Fruit fly (Drosophila melanogaster) whole organism, embryonic: Measurements from ENCODE around the gene Sema5c.

ENCODE experiments used
- ATbp ChIP-seq: fragments of 200-800 bp; sonication (Bioruptor generic); optimal IDR thresholded peaks from 2 replicates; lab custom pipeline; 2017; ENCODE audit warnings: missing biosample characterization, mild to moderate bottlenecking, missing genetic modification characterization, missing genetic modification reagents
- Antp ChIP-seq: fragments of 200-800 bp; sonication (Bioruptor generic); optimal IDR thresholded peaks from 3 replicates; lab custom pipeline; 2016; ENCODE audit warnings: missing biosample characterization, missing genetic modification characterization
- Awh ChIP-seq: fragments of 200-800 bp; sonication (Bioruptor generic); IDR thresholded peaks from 2 replicates; pipeline ENCODE4, ENCODE4 v1.3.6; 2022; ENCODE audit warnings: missing biosample characterization, missing genetic modification characterization
- B-H2 ChIP-seq: fragments of 200-800 bp; sonication (Bioruptor generic); optimal IDR thresholded peaks from 2 replicates; lab custom pipeline; 2018; ENCODE audit warnings: missing biosample characterization, mild to moderate bottlenecking, missing genetic modification characterization
- Blimp-1 ChIP-seq: fragments of 200-800 bp; sonication (Bioruptor generic); optimal IDR thresholded peaks from 3 replicates; lab custom pipeline; 2018; ENCODE audit warnings: missing biosample characterization, missing genetic modification characterization, mild to moderate bottlenecking, moderate library complexity, missing genetic modification reagents
- Bteb2 ChIP-seq: fragments of 200-800 bp; sonication (Bioruptor generic); optimal IDR thresholded peaks from 2 replicates; lab custom pipeline; 2016; ENCODE audit warnings: missing biosample characterization, missing genetic modification characterization
- CG10979 ChIP-seq: fragments of 200-800 bp; sonication (Bioruptor generic); optimal IDR thresholded peaks from 2 replicates; lab custom pipeline; 2018; ENCODE audit warnings: missing biosample characterization, mild to moderate bottlenecking, missing genetic modification characterization, moderate library complexity
- CG11560 ChIP-seq: fragments of 200-800 bp; sonication (Bioruptor generic); IDR thresholded peaks from 3 replicates; pipeline ENCODE4 v1.3.6; 2022; ENCODE audit warnings: missing biosample characterization, missing genetic modification characterization
- CG12744 ChIP-seq: fragments of 200-800 bp; sonication (Bioruptor generic); optimal IDR thresholded peaks from 2 replicates; lab custom pipeline; 2016; ENCODE audit warnings: missing biosample characterization, missing genetic modification characterization
- CG12769 ChIP-seq: fragments of 200-800 bp; sonication (Bioruptor generic); optimal IDR thresholded peaks from 2 replicates; lab custom pipeline; 2019; ENCODE audit warnings: missing biosample characterization, mild to moderate bottlenecking, missing genetic modification characterization, moderate library complexity
- CG13775 ChIP-seq: fragments of 200-800 bp; sonication (Bioruptor generic); optimal IDR thresholded peaks from 3 replicates; lab custom pipeline; 2017; ENCODE audit warnings: missing biosample characterization, mild to moderate bottlenecking, missing genetic modification characterization
- CG17328 ChIP-seq: fragments of 200-800 bp; sonication (Bioruptor generic); IDR thresholded peaks from 2 replicates; pipeline ENCODE4 v1.3.6; 2022; ENCODE audit warnings: missing biosample characterization, missing genetic modification characterization
- CG17912 ChIP-seq: fragments of 200-800 bp; sonication (Bioruptor generic); optimal IDR thresholded peaks from 2 replicates; lab custom pipeline; 2018; ENCODE audit warnings: missing biosample characterization, mild to moderate bottlenecking, missing genetic modification characterization
- CG18764 ChIP-seq: fragments of 200-800 bp; sonication (Bioruptor generic); optimal IDR thresholded peaks from 3 replicates; lab custom pipeline; 2016; ENCODE audit warnings: missing biosample characterization, missing genetic modification characterization
- CG2875 ChIP-seq: fragments of 200-800 bp; sonication (Bioruptor generic); optimal IDR thresholded peaks from 2 replicates; lab custom pipeline; 2017; ENCODE audit warnings: missing biosample characterization, mild to moderate bottlenecking, missing genetic modification characterization, missing genetic modification reagents
- CG3281 ChIP-seq: fragments of 200-800 bp; sonication (Bioruptor generic); optimal IDR thresholded peaks from 3 replicates; lab custom pipeline; 2017; ENCODE audit warnings: missing biosample characterization, mild to moderate bottlenecking, missing genetic modification characterization
- CG34224 ChIP-seq: fragments of 200-800 bp; sonication (Bioruptor generic); IDR thresholded peaks from 3 replicates; pipeline ENCODE4 v1.3.6; 2022; ENCODE audit warnings: missing biosample characterization, missing genetic modification characterization; ENCODE audit not compliant: partially characterized antibody
- CG4360 ChIP-seq: fragments of 200-800 bp; sonication (Bioruptor generic); IDR thresholded peaks from 2 replicates; pipeline ENCODE4 v1.3.6; 2022; ENCODE audit warnings: missing biosample characterization, missing genetic modification characterization
- CG4404 ChIP-seq: fragments of 200-800 bp; sonication (Bioruptor generic); IDR thresholded peaks from 2 replicates; pipeline ENCODE4 v1.3.6; 2022; ENCODE audit warnings: missing biosample characterization, missing genetic modification characterization
- CG4854 ChIP-seq: fragments of 200-800 bp; sonication (Bioruptor generic); optimal IDR thresholded peaks from 2 replicates; lab custom pipeline; 2016; ENCODE audit warnings: missing biosample characterization, missing genetic modification characterization, inconsistent platforms
- CG8924 ChIP-seq: fragments of 200-800 bp; optimal IDR thresholded peaks from 3 replicates; lab custom pipeline; 2019; ENCODE audit warnings: missing biosample characterization, mild to moderate bottlenecking, missing genetic modification characterization, moderate library complexity
- D19B ChIP-seq: fragments of 200-800 bp; sonication (Bioruptor generic); optimal IDR thresholded peaks from 2 replicates; lab custom pipeline; 2017; ENCODE audit warnings: missing biosample characterization, mild to moderate bottlenecking, missing genetic modification characterization
- HLH3B ChIP-seq: fragments of 200-800 bp; sonication (Bioruptor generic); IDR thresholded peaks from 2 replicates; pipeline ENCODE4 v1.3.6; 2022; ENCODE audit warnings: missing biosample characterization, missing genetic modification characterization
- Opbp ChIP-seq: fragments of 200-800 bp; sonication (Bioruptor generic); IDR thresholded peaks from 3 replicates; pipeline ENCODE4 v1.3.6; 2022; ENCODE audit warnings: missing biosample characterization, missing genetic modification characterization; ENCODE audit not compliant: partially characterized antibody
- Poxn ChIP-seq: fragments of 200-800 bp; sonication (Bioruptor generic); IDR thresholded peaks from 2 replicates; pipeline ENCODE4 v1.3.6; 2022; ENCODE audit warnings: missing biosample characterization, missing genetic modification characterization
- Stat92E ChIP-seq, 3 experiments: fragments of >200 bp in 2 of 3; fragments of 200-800 bp in 1 of 3; sonication (Bioruptor generic) in 1 of 3; optimal IDR thresholded peaks; 2 replicates each; lab custom pipeline; 2017 to 2019; ENCODE audit warnings: missing biosample characterization in 3 of 3, missing genetic modification characterization in 3 of 3, mild to moderate bottlenecking in 1 of 3, moderate library complexity in 1 of 3
- ab ChIP-seq: fragments of 200-800 bp; sonication (Bioruptor generic); optimal IDR thresholded peaks from 2 replicates; lab custom pipeline; 2016; ENCODE audit warnings: missing biosample characterization, missing genetic modification characterization
- abd-A ChIP-seq: fragments of 200-800 bp; sonication (Bioruptor generic); optimal IDR thresholded peaks from 3 replicates; lab custom pipeline; 2019; ENCODE audit warnings: missing biosample characterization, mild to moderate bottlenecking, missing genetic modification characterization, moderate library complexity
- az2 ChIP-seq: fragments of 200-800 bp; sonication (Bioruptor generic); optimal IDR thresholded peaks from 3 replicates; lab custom pipeline; 2016; ENCODE audit warnings: missing biosample characterization, missing genetic modification characterization
- ci ChIP-seq: fragments of 200-800 bp; sonication (Bioruptor generic); IDR thresholded peaks from 3 replicates; pipeline ENCODE4 v1.3.6; 2022; ENCODE audit warnings: missing biosample characterization, missing genetic modification characterization
- cwo ChIP-seq: fragments of 200-800 bp; sonication (Bioruptor generic); optimal IDR thresholded peaks from 3 replicates; lab custom pipeline; 2017; ENCODE audit warnings: missing biosample characterization, missing genetic modification characterization, mild to moderate bottlenecking, moderate library complexity, missing genetic modification reagents
- emc ChIP-seq: fragments of 200-800 bp; sonication (Bioruptor generic); optimal IDR thresholded peaks from 2 replicates; lab custom pipeline; 2016; ENCODE audit warnings: missing biosample characterization, missing genetic modification characterization
- ems ChIP-seq: fragments of 200-800 bp; sonication (Bioruptor generic); optimal IDR thresholded peaks from 3 replicates; lab custom pipeline; 2016; ENCODE audit warnings: missing biosample characterization, missing genetic modification characterization
- fd64A ChIP-seq: fragments of 200-800 bp; sonication (Bioruptor generic); optimal IDR thresholded peaks from 3 replicates; lab custom pipeline; 2018; ENCODE audit warnings: missing biosample characterization, mild to moderate bottlenecking, missing genetic modification characterization
- fd96Cb ChIP-seq: fragments of 200-800 bp; sonication (Bioruptor generic); optimal IDR thresholded peaks from 2 replicates; lab custom pipeline; 2018; ENCODE audit warnings: missing biosample characterization, mild to moderate bottlenecking, missing genetic modification characterization, moderate library complexity
- gcm2 ChIP-seq: fragments of 200-800 bp; sonication (Bioruptor generic); optimal IDR thresholded peaks from 2 replicates; lab custom pipeline; 2016; ENCODE audit warnings: missing biosample characterization, missing genetic modification characterization
- row ChIP-seq: fragments of 200-800 bp; sonication (Bioruptor generic); IDR thresholded peaks from 3 replicates; pipeline ENCODE4 v1.3.6; 2022; ENCODE audit warnings: missing biosample characterization, missing genetic modification characterization
- sc ChIP-seq, 3 experiments: fragments of >200 bp in 2 of 3; fragments of 200-800 bp in 1 of 3; sonication (Bioruptor generic) in 1 of 3; optimal IDR thresholded peaks; 2 replicates in 2 of 3; 3 replicates in 1 of 3; lab custom pipeline; 2017; ENCODE audit warnings: mild to moderate bottlenecking in 1 of 3, missing biosample characterization in 1 of 3, missing genetic modification characterization in 1 of 3, missing genetic modification reagents in 1 of 3
- tap ChIP-seq: fragments of 200-800 bp; optimal IDR thresholded peaks from 3 replicates; lab custom pipeline; 2019; ENCODE audit warnings: missing biosample characterization, mild to moderate bottlenecking, missing genetic modification characterization, moderate library complexity
- trh ChIP-seq: fragments of 200-800 bp; sonication (Bioruptor generic); optimal IDR thresholded peaks from 2 replicates; lab custom pipeline; 2016; ENCODE audit warnings: missing biosample characterization, missing genetic modification characterization
- z ChIP-seq: fragments of 200-800 bp; sonication (Bioruptor generic); IDR thresholded peaks from 3 replicates; pipeline ENCODE4 v1.3.6; 2022; ENCODE audit warnings: missing biosample characterization, missing genetic modification characterization
- zen ChIP-seq: fragments of 200-800 bp; sonication (Bioruptor generic); optimal IDR thresholded peaks from 3 replicates; lab custom pipeline; 2018; ENCODE audit warnings: missing biosample characterization, mild to moderate bottlenecking, missing genetic modification characterization, moderate library complexity
- zfh2 ChIP-seq: fragments of 200-800 bp; sonication (Bioruptor generic); optimal IDR thresholded peaks from 2 replicates; lab custom pipeline; 2016; ENCODE audit warnings: missing biosample characterization, missing genetic modification characterization

Sema5c gene

DNA sequence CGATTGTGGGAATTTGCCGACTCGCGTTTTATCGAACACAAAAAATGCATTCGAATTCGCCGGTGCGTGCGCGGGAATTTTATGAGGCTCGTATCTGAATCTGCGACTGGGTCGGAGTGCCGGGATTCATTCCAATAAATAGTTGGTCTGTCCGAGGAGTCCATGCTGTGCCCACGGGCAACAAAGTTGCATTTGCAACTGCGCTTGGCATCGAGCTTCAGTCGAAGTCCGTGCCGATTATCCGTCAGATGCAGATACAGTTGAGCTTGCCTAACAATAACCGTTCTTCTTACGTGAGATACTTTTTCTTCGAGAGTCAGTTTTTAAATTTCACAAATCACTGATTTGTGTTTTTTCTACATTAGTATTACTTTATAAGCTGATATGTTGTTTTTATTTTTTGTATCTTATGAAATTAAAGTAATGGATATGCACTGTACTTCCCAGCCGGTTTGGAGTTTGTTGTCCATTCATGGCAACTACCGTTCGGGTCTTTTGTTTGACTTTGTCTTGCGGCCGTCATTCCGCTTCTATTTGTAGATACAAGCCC lies 23.3 kb downstream of the Sema5c start (continued):
- TF ChIP-seq CG17912, result no peak
- TF ChIP-seq Bteb2, result no peak
- peak; percentile 49 for TF ChIP-seq tap (tag; lab: Kevin White, UChicago)
- peak; percentile 0 for TF ChIP-seq Antp (GFP tag; lab: Kevin White, UChicago)
- no peak for TF ChIP-seq abd-A (tag; lab: Kevin White, UChicago)
- TF ChIP-seq ems (GFP tag; lab: Kevin White, UChicago), result peak; percentile 8
- no peak for TF ChIP-seq CG34224
- no peak for TF ChIP-seq az2
- no peak for TF ChIP-seq B-H2
- TF ChIP-seq Opbp (GFP tag; lab: Robert Waterston, UW), result no peak
- no peak for TF ChIP-seq sc (optimal IDR thresholded peaks at IDR 0.05; lab: Kevin White, UChicago)
- TF ChIP-seq sc (GFP tag; optimal IDR thresholded peaks at IDR 0.05; lab: Kevin White, UChicago), result no peak
- TF ChIP-seq gcm2 (GFP tag; lab: Kevin White, UChicago), result no peak
- no peak for TF ChIP-seq zen
- TF ChIP-seq ATbp, result peak; percentile 64
- TF ChIP-seq CG11560 (tag; lab: Robert Waterston, UW), result 0 out of 3 replicates have a peak, but pooled peaks have one; percentile 45
- no peak for TF ChIP-seq ci (GFP tag; lab: Robert Waterston, UW)
- TF ChIP-seq row (GFP tag; lab: Robert Waterston, UW), result no peak
- TF ChIP-seq Blimp-1 (GFP tag; lab: Kevin White, UChicago), result no peak
- TF ChIP-seq CG10979 (tag; lab: Kevin White, UChicago), result peak; percentile 73
- no peak for TF ChIP-seq emc (GFP tag; lab: Kevin White, UChicago)
- TF ChIP-seq CG18764 (GFP tag; lab: Kevin White, UChicago), result no peak
- TF ChIP-seq CG12769 (tag; lab: Kevin White, UChicago), result no peak
- TF ChIP-seq zfh2 (GFP tag; lab: Kevin White, UChicago), result no peak
- peak; percentile 62 for TF ChIP-seq fd96Cb (tag; lab: Kevin White, UChicago)
- TF ChIP-seq CG2875 (GFP tag; lab: Kevin White, UChicago), result no peak
- no peak for TF ChIP-seq CG13775 (GFP tag; lab: Kevin White, UChicago)
- TF ChIP-seq CG8924 (tag; lab: Kevin White, UChicago), result no peak
- TF ChIP-seq CG3281, result no peak
- TF ChIP-seq CG17328 (GFP tag; lab: Robert Waterston, UW), result no peak
- no peak for TF ChIP-seq CG4360 (GFP tag; lab: Robert Waterston, UW)
- TF ChIP-seq CG12744 (GFP tag; lab: Kevin White, UChicago), result no peak
- TF ChIP-seq ab (GFP tag; lab: Kevin White, UChicago), result no peak
- TF ChIP-seq trh (GFP tag; lab: Kevin White, UChicago), result no peak
- TF ChIP-seq fd64A (GFP tag; lab: Kevin White, UChicago), result no peak
- no peak for TF ChIP-seq Poxn (GFP tag; lab: Robert Waterston, UW)
- no peak for TF ChIP-seq z (GFP tag; lab: Robert Waterston, UW)
- no peak for TF ChIP-seq CG4404 (GFP tag; lab: Robert Waterston, UW)
- TF ChIP-seq Stat92E (GFP tag; optimal IDR thresholded peaks at IDR 0.05; lab: Kevin White, UChicago), result no peak
- TF ChIP-seq HLH3B (GFP tag; lab: Robert Waterston, UW), result no peak
- no peak for TF ChIP-seq cwo (GFP tag; lab: Kevin White, UChicago)
- TF ChIP-seq D19B, result no peak
- TF ChIP-seq CG4854 (GFP tag; lab: Kevin White, UChicago), result no peak
- TF ChIP-seq Awh, result no peak
- TF ChIP-seq, all 482 proteins: peak for 23
